Fruit fly (Drosophila melanogaster): Measurements from ENCODE around the gene beat-IIIa.

The beat-IIIa gene

dm6 chr2L:17178472-17178871 lies 47.6 kb downstream of the beat-IIIa start, which contains the start of gene Gr36b:
Gene Gr36b (plus strand): TSS chr2L:17178772.
- TF ChIP-seq lilli (GFP tag; optimal IDR thresholded peaks at IDR 0.05), result no peak
- TF ChIP-seq Xbp1 (GFP tag; optimal IDR thresholded peaks at IDR 0.05), result no peak
- TF ChIP-seq Ssrp (tag; optimal IDR thresholded peaks at IDR 0.05), result no peak
- TF ChIP-seq dpn (GFP tag; optimal IDR thresholded peaks at IDR 0.05), result no peak
- no peak for TF ChIP-seq MBD-R2 (GFP tag; IDR thresholded peaks at IDR 0.05)
- no peak for TF ChIP-seq ase (GFP tag; IDR thresholded peaks at IDR 0.05)
- TF ChIP-seq seq (GFP tag; IDR thresholded peaks at IDR 0.05), result no peak
- no peak for TF ChIP-seq NK7.1 (GFP tag; optimal IDR thresholded peaks at IDR 0.05)
- no peak for TF ChIP-seq hb (GFP tag; IDR thresholded peaks at IDR 0.05; ENCODE audit: partially characterized antibody)
- TF ChIP-seq scrt (GFP tag; optimal IDR thresholded peaks at IDR 0.05), result no peak
- TF ChIP-seq so (GFP tag; IDR thresholded peaks at IDR 0.05), result no peak
- TF ChIP-seq lab (GFP tag; optimal IDR thresholded peaks at IDR 0.05), result no peak
- TF ChIP-seq Ets97D (GFP tag; optimal IDR thresholded peaks at IDR 0.05), result no peak
- no peak for TF ChIP-seq gem (tag; optimal IDR thresholded peaks at IDR 0.05)
- TF ChIP-seq al (GFP tag; IDR thresholded peaks at IDR 0.05), result no peak

dm6 chr2L:17180038-17180437 lies 49.2 kb downstream of the beat-IIIa start, which contains the start of gene Gr36c:
Gene Gr36c (plus strand): TSS chr2L:17180338.
- TF ChIP-seq CG10274 (GFP tag; optimal IDR thresholded peaks at IDR 0.05), result no peak
- TF ChIP-seq ssp (GFP tag; IDR thresholded peaks at IDR 0.05), result no peak
- TF ChIP-seq vvl (GFP tag; IDR thresholded peaks at IDR 0.05), result no peak
- no peak for TF ChIP-seq Drgx (GFP tag; IDR thresholded peaks at IDR 0.05)
- TF ChIP-seq CG13123 (GFP tag; optimal IDR thresholded peaks at IDR 0.05), result no peak
- no peak for TF ChIP-seq CG12236 (GFP tag; optimal IDR thresholded peaks at IDR 0.05)
- no peak for TF ChIP-seq insv (GFP tag; optimal IDR thresholded peaks at IDR 0.05)
- TF ChIP-seq amos (GFP tag; IDR thresholded peaks at IDR 0.05; ENCODE audit: partially characterized antibody), result no peak
- TF ChIP-seq Hey (tag; optimal IDR thresholded peaks at IDR 0.05), result no peak
- no peak for TF ChIP-seq chn (GFP tag; optimal IDR thresholded peaks at IDR 0.05)

dm6 chr2L:17181638-17182037 lies 50.8 kb downstream of the beat-IIIa start, which contains the start of gene Grl36a:
Gene Grl36a (plus strand): TSS chr2L:17181938.
- TF ChIP-seq prd (optimal IDR thresholded peaks at IDR 0.05) (no peak), prd (GFP tag; IDR thresholded peaks at IDR 0.05) (no peak), toy (GFP tag; IDR thresholded peaks at IDR 0.05) (no peak), NfI (GFP tag; optimal IDR thresholded peaks at IDR 0.05) (no peak), repo (GFP tag; optimal IDR thresholded peaks at IDR 0.05) (no peak), CG11247 (GFP tag; IDR thresholded peaks at IDR 0.05) (no peak)

- peak; percentile 75 for TF ChIP-seq CTCF (GFP tag; optimal IDR thresholded peaks at IDR 0.05)
- no peak for TF ChIP-seq sc (optimal IDR thresholded peaks at IDR 0.05)
- no peak for TF ChIP-seq sc (GFP tag; optimal IDR thresholded peaks at IDR 0.05)
Observed at dm6 chr2L:17195197-17195596, 64.4 kb downstream of the beat-IIIa start.

- TF ChIP-seq CG4404 (GFP tag; IDR thresholded peaks at IDR 0.05), result no peak
- peak; percentile 0 for TF ChIP-seq scrt (GFP tag; optimal IDR thresholded peaks at IDR 0.05)
- TF ChIP-seq CTCF (GFP tag; optimal IDR thresholded peaks at IDR 0.05), result peak; percentile 69
Observed at dm6 chr2L:17201777-17202176, 71.0 kb downstream of the beat-IIIa start.

- TF ChIP-seq CG32532 (GFP tag; IDR thresholded peaks at IDR 0.05) (peak; percentile 52), prd (optimal IDR thresholded peaks at IDR 0.05) (no peak), prd (GFP tag; IDR thresholded peaks at IDR 0.05) (peak; percentile 54; the same call in 2 of the 3 replicates), CG7839 (tag; optimal IDR thresholded peaks at IDR 0.05) (peak; percentile 39), eyg (GFP tag; optimal IDR thresholded peaks at IDR 0.05) (no peak), ato (GFP tag; IDR thresholded peaks at IDR 0.05; ENCODE audit: partially characterized antibody) (no peak), CG15514 (GFP tag; optimal IDR thresholded peaks at IDR 0.05) (no peak), cas (GFP tag; IDR thresholded peaks at IDR 0.05) (0 out of 2 replicates have a peak, but pooled peaks have one; percentile 17), ara (GFP tag; IDR thresholded peaks at IDR 0.05) (no peak), HLH3B (GFP tag; IDR thresholded peaks at IDR 0.05) (peak; percentile 31; the same call in 1 of the 2 replicates), Hr51 (GFP tag; optimal IDR thresholded peaks at IDR 0.05) (peak in 1 of 2 experiments; percentile 13), CG6683 (GFP tag; optimal IDR thresholded peaks at IDR 0.05) (no peak)
Observed at dm6 chr2L:17203833-17204232, 73.0 kb downstream of the beat-IIIa start.
